Worm (Caenorhabditis elegans): ENCODE data around the gene E02H1.1.

DNA sequence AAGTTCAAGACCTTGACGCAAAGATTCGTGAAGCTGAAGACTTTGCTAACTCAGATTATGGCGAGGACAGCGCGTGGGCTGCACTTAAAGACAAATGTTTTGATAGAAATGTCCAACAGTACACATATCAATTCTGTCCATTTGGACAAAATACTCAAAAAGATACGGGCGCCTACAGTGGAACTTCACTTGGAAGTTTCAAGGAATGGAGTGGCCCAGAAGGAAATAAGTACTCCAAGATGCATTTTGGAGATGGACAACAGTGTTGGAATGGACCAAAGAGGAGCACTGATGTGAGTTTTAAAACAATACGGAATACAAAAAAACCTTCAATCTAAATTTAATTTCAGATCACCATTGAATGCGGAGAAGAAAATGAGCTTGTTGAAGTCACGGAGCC, 35.0 kb upstream of the E02H1.1 start:
- TF ChIP-seq unc-39 (tag; optimal IDR thresholded peaks at IDR 0.05): no peak
- no peak for TF ChIP-seq nhr-76 (tag; optimal IDR thresholded peaks at IDR 0.05)
- TF ChIP-seq nhr-25 (tag; optimal IDR thresholded peaks at IDR 0.05): no peak
